Worm (Caenorhabditis elegans) whole organism, L1 larva: ENCODE measurements around the gene agr-1.
A peak's percentile ranks its signal among the peaks of the same experiment; 100 is the strongest.

ENCODE experiments used
- C04F5.9 ChIP-seq: sonication (generic microtip); optimal IDR thresholded peaks from 2 replicates; lab custom pipeline; 2016; ENCODE audit warnings: missing genetic modification characterization, missing compliant biosample characterization
- C16A3.4 ChIP-seq: fragments of 150-350 bp; optimal IDR thresholded peaks from 2 replicates; lab custom pipeline; 2014; ENCODE audit warnings: missing biosample characterization, missing genetic modification characterization
- F16B12.6 ChIP-seq: fragments of 150-350 bp; optimal IDR thresholded peaks from 2 replicates; lab custom pipeline; 2014; ENCODE audit warnings: missing biosample characterization, missing genetic modification characterization
- Y116A8C.19 ChIP-seq: sonication (generic microtip); optimal IDR thresholded peaks from 2 replicates; lab custom pipeline; 2016; ENCODE audit warnings: missing compliant biosample characterization, missing genetic modification characterization, borderline replicate concordance
- blmp-1 ChIP-seq: fragments of 150-350 bp; optimal IDR thresholded peaks from 2 replicates; lab custom pipeline; 2014; ENCODE audit warnings: missing biosample characterization, missing genetic modification characterization
- ceh-8 ChIP-seq: fragments of 200-800 bp; sonication (Bioruptor generic); optimal IDR thresholded peaks from 2 replicates; lab custom pipeline; 2018; ENCODE audit warnings: mild to moderate bottlenecking, missing genetic modification characterization, moderate library complexity, missing compliant biosample characterization
- ceh-82 ChIP-seq, 3 experiments: fragments of 150-350 bp in 1 of 3; sonication (generic microtip) in 2 of 3; optimal IDR thresholded peaks; 2 replicates each; lab custom pipeline; 2014 to 2017; ENCODE audit warnings: missing biosample characterization in 3 of 3, missing genetic modification characterization in 3 of 3
- ceh-88 ChIP-seq: fragments of 200-800 bp; sonication (Bioruptor generic); IDR thresholded peaks from 2 replicates; pipeline ENCODE4 v1.3.6; 2022; ENCODE audit warnings: missing genetic modification characterization, missing compliant biosample characterization
- dsc-1 ChIP-seq: sonication (generic microtip); optimal IDR thresholded peaks from 2 replicates; lab custom pipeline; 2016; ENCODE audit warnings: mild to moderate bottlenecking, missing genetic modification characterization, missing compliant biosample characterization
- efl-3 ChIP-seq: fragments of 200-800 bp; sonication (Bioruptor generic); optimal IDR thresholded peaks from 2 replicates; lab custom pipeline; 2018; ENCODE audit warnings: mild to moderate bottlenecking, missing genetic modification characterization, missing compliant biosample characterization
- elt-2 ChIP-seq: sonication (generic microtip); optimal IDR thresholded peaks from 2 replicates; lab custom pipeline; 2016; ENCODE audit warnings: missing genetic modification characterization, mild to moderate bottlenecking, inconsistent platforms, missing compliant biosample characterization, missing genetic modification reagents
- fkh-10 ChIP-seq: sonication (generic microtip); optimal IDR thresholded peaks from 2 replicates; lab custom pipeline; 2017; ENCODE audit warnings: missing biosample characterization, missing genetic modification reagents, missing genetic modification characterization
- fkh-8 ChIP-seq: sonication (generic microtip); optimal IDR thresholded peaks from 2 replicates; lab custom pipeline; 2016; ENCODE audit warnings: mild to moderate bottlenecking, missing genetic modification characterization, missing compliant biosample characterization
- grh-1 ChIP-seq: fragments of 200-800 bp; sonication (Bioruptor generic); IDR thresholded peaks from 2 replicates; pipeline ENCODE4 v1.3.6; 2022; ENCODE audit warnings: missing genetic modification reagents, missing genetic modification characterization, missing compliant biosample characterization
- hlh-17 ChIP-seq: fragments of 200-800 bp; sonication (Bioruptor generic); optimal IDR thresholded peaks from 2 replicates; lab custom pipeline; 2018; ENCODE audit warnings: missing genetic modification characterization, mild to moderate bottlenecking, missing compliant biosample characterization, moderate library complexity, borderline replicate concordance
- hpl-2 ChIP-seq: fragments of 150-350 bp; optimal IDR thresholded peaks from 2 replicates; lab custom pipeline; 2014; ENCODE audit warnings: missing biosample characterization, missing genetic modification reagents, missing genetic modification characterization
- isw-1 ChIP-seq: fragments of 200-800 bp; sonication (Bioruptor generic); IDR thresholded peaks from 2 replicates; pipeline ENCODE4 v1.3.6; 2022; ENCODE audit warnings: missing genetic modification characterization, missing compliant biosample characterization
- lin-14 ChIP-seq: fragments of 200-800 bp; sonication (Bioruptor generic); optimal IDR thresholded peaks from 2 replicates; lab custom pipeline; 2018; ENCODE audit warnings: mild to moderate bottlenecking, missing genetic modification characterization, moderate library complexity, missing compliant biosample characterization
- lin-15B ChIP-seq: fragments of 150-350 bp; sonication (generic microtip); optimal IDR thresholded peaks from 3 replicates; lab custom pipeline; 2014; ENCODE audit warnings: missing biosample characterization, missing genetic modification characterization
- lin-35 ChIP-seq, 2 experiments: fragments of 150-350 bp; optimal IDR thresholded peaks; 2 replicates each; lab custom pipeline; 2014; ENCODE audit warnings: missing biosample characterization in 2 of 2, missing genetic modification characterization in 2 of 2, missing genetic modification reagents in 2 of 2
- lin-39 ChIP-seq: fragments of 150-350 bp; optimal IDR thresholded peaks from 2 replicates; lab custom pipeline; 2014; ENCODE audit warnings: missing biosample characterization, missing genetic modification reagents, missing genetic modification characterization
- lir-3 ChIP-seq: sonication (generic microtip); optimal IDR thresholded peaks from 2 replicates; lab custom pipeline; 2016; ENCODE audit warnings: mild to moderate bottlenecking, missing genetic modification characterization, moderate library complexity, missing compliant biosample characterization; ENCODE audit not compliant: poor library complexity
- lsy-2 ChIP-seq, 2 experiments: fragments of 150-350 bp; optimal IDR thresholded peaks; 2 replicates each; lab custom pipeline; 2014; ENCODE audit warnings: missing biosample characterization in 2 of 2, missing genetic modification characterization in 2 of 2
- mab-9 ChIP-seq: fragments of 200-800 bp; sonication (Bioruptor generic); IDR thresholded peaks from 2 replicates; pipeline ENCODE4 v1.3.6; 2022; ENCODE audit warnings: missing genetic modification reagents, missing genetic modification characterization, missing compliant biosample characterization
- mdl-1 ChIP-seq, 2 experiments: fragments of 150-350 bp; optimal IDR thresholded peaks; 2 replicates each; lab custom pipeline; 2014 to 2017; ENCODE audit warnings: missing biosample characterization in 2 of 2, missing genetic modification characterization in 2 of 2, inconsistent platforms in 1 of 2
- mep-1 ChIP-seq: fragments of 150-350 bp; optimal IDR thresholded peaks from 2 replicates; lab custom pipeline; 2014; ENCODE audit warnings: missing biosample characterization, missing genetic modification characterization
- nhr-19 ChIP-seq: fragments of 200-800 bp; sonication (Bioruptor generic); conservative IDR thresholded peaks from 2 replicates; pipeline ENCODE4 v1.3.6; 2022; ENCODE audit warnings: missing genetic modification characterization, missing compliant biosample characterization
- nhr-28 ChIP-seq: fragments of 150-350 bp; optimal IDR thresholded peaks from 2 replicates; lab custom pipeline; 2014; ENCODE audit warnings: missing biosample characterization, missing genetic modification characterization
- nhr-71 ChIP-seq: sonication (generic microtip); optimal IDR thresholded peaks from 2 replicates; lab custom pipeline; 2016; ENCODE audit warnings: mild to moderate bottlenecking, missing genetic modification characterization, moderate library complexity, missing compliant biosample characterization
- nhr-76 ChIP-seq: sonication (generic microtip); optimal IDR thresholded peaks from 2 replicates; lab custom pipeline; 2017; ENCODE audit warnings: missing biosample characterization, missing genetic modification characterization
- nhr-90 ChIP-seq: sonication (generic microtip); optimal IDR thresholded peaks from 2 replicates; lab custom pipeline; 2016; ENCODE audit warnings: mild to moderate bottlenecking, missing genetic modification characterization, missing compliant biosample characterization; ENCODE audit not compliant: poor library complexity
- pag-3 ChIP-seq: sonication (generic microtip); optimal IDR thresholded peaks from 2 replicates; lab custom pipeline; 2017; ENCODE audit warnings: missing genetic modification characterization, mild to moderate bottlenecking, missing compliant biosample characterization, antibody characterized with exemption, borderline replicate concordance; ENCODE audit not compliant: insufficient read depth
- pax-3 ChIP-seq: fragments of 200-800 bp; sonication (Bioruptor generic); optimal IDR thresholded peaks from 2 replicates; lab custom pipeline; 2018; ENCODE audit warnings: mild to moderate bottlenecking, missing genetic modification characterization, moderate library complexity, missing compliant biosample characterization
- pqm-1 ChIP-seq: sonication (generic microtip); optimal IDR thresholded peaks from 3 replicates; lab custom pipeline; 2017; ENCODE audit warnings: missing biosample characterization, missing genetic modification characterization
- skn-1 ChIP-seq: fragments of 150-350 bp; optimal IDR thresholded peaks from 2 replicates; lab custom pipeline; 2014; ENCODE audit warnings: missing biosample characterization, missing genetic modification characterization
- snpc-4 ChIP-seq: fragments of 150-350 bp; optimal IDR thresholded peaks from 2 replicates; lab custom pipeline; 2014; ENCODE audit warnings: missing biosample characterization, missing genetic modification characterization
- snu-23 ChIP-seq: sonication (generic microtip); optimal IDR thresholded peaks from 2 replicates; lab custom pipeline; 2016; ENCODE audit warnings: missing genetic modification characterization, missing compliant biosample characterization
- sox-4 ChIP-seq: sonication (generic microtip); optimal IDR thresholded peaks from 2 replicates; lab custom pipeline; 2016; ENCODE audit warnings: missing genetic modification characterization, missing compliant biosample characterization
- sup-37 ChIP-seq: fragments of 200-800 bp; sonication (Bioruptor generic); optimal IDR thresholded peaks from 2 replicates; lab custom pipeline; 2018; ENCODE audit warnings: mild to moderate bottlenecking, missing genetic modification characterization, missing compliant biosample characterization
- tbx-2 ChIP-seq: sonication (generic microtip); optimal IDR thresholded peaks from 2 replicates; lab custom pipeline; 2016; ENCODE audit warnings: missing genetic modification characterization, missing compliant biosample characterization
- unc-30 ChIP-seq: sonication (generic microtip); optimal IDR thresholded peaks from 2 replicates; lab custom pipeline; 2017; ENCODE audit warnings: missing biosample characterization, missing genetic modification characterization
- unc-86 ChIP-seq: sonication (generic microtip); optimal IDR thresholded peaks from 2 replicates; lab custom pipeline; 2016; ENCODE audit warnings: missing genetic modification characterization, missing compliant biosample characterization
- vab-15 ChIP-seq: sonication (generic microtip); optimal IDR thresholded peaks from 2 replicates; lab custom pipeline; 2017; ENCODE audit warnings: missing genotype, mild to moderate bottlenecking, missing genetic modification characterization, missing compliant biosample characterization
- xbp-1 ChIP-seq: sonication (generic microtip); optimal IDR thresholded peaks from 2 replicates; lab custom pipeline; 2016; ENCODE audit warnings: missing genetic modification characterization, missing compliant biosample characterization
- ztf-4 ChIP-seq: fragments of 150-350 bp; optimal IDR thresholded peaks from 2 replicates; lab custom pipeline; 2014; ENCODE audit warnings: missing biosample characterization, missing genetic modification characterization

Gene agr-1

ce11 chrII:6776418-6777034 is 1.6 kb upstream of the agr-1 start, which contains the start of gene ssup-72 (continued):
- TF ChIP-seq tbx-2 (tag; lab: Kevin White, UChicago) = peak; percentile 84
- peak; percentile 54 for TF ChIP-seq C04F5.9 (tag; lab: Kevin White, UChicago)
- peak; percentile 51; the same call in 1 of the 2 replicates for TF ChIP-seq grh-1 (GFP tag; lab: Robert Waterston, UW)
- TF ChIP-seq nhr-90 (tag; lab: Kevin White, UChicago) = peak; percentile 87
- TF ChIP-seq xbp-1 (tag; lab: Kevin White, UChicago) = peak; percentile 78
- peak; percentile 67 for TF ChIP-seq Y116A8C.19 (tag; lab: Kevin White, UChicago)
- TF ChIP-seq blmp-1 = peak; percentile 25
- peak in 1 of 2 experiments; percentile 29 for TF ChIP-seq mdl-1 (tag; optimal IDR thresholded peaks at IDR 0.05; lab: Kevin White, UChicago)
- TF ChIP-seq snpc-4 (tag; lab: Kevin White, UChicago) = peak; percentile 41
- TF ChIP-seq lsy-2 (tag; optimal IDR thresholded peaks at IDR 0.05; lab: Kevin White, UChicago) = peak; percentile 77 to 79
- no peak for TF ChIP-seq fkh-10 (GFP tag; lab: Kevin White, UChicago)
- TF ChIP-seq lin-14 (GFP tag; lab: Kevin White, UChicago) = peak; percentile 84
- TF ChIP-seq lin-15B = peak; percentile 39
- peak; percentile 81 for TF ChIP-seq dsc-1
- peak; percentile 62 for TF ChIP-seq C16A3.4 (tag; lab: Kevin White, UChicago)
- no peak for TF ChIP-seq nhr-76
- TF ChIP-seq nhr-28 (tag; lab: Kevin White, UChicago) = no peak
- TF ChIP-seq snu-23 (GFP tag; lab: Kevin White, UChicago) = peak; percentile 84
- peak; percentile 84 for TF ChIP-seq mep-1 (tag; lab: Kevin White, UChicago)
- peak; percentile 18 to 61 (median 24) for TF ChIP-seq ceh-82 (tag; optimal IDR thresholded peaks at IDR 0.05; lab: Kevin White, UChicago)
- peak; percentile 85 for TF ChIP-seq pax-3 (tag; lab: Kevin White, UChicago)
- TF ChIP-seq ztf-4 (tag; lab: Kevin White, UChicago) = peak; percentile 60
- peak; percentile 77 for TF ChIP-seq unc-86
- TF ChIP-seq hpl-2 (GFP tag; lab: Kevin White, UChicago) = no peak
- peak; percentile 45 for TF ChIP-seq skn-1 (tag; lab: Kevin White, UChicago)
- TF ChIP-seq sox-4 (tag; lab: Kevin White, UChicago) = peak; percentile 83
- no peak for TF ChIP-seq ceh-8
- TF ChIP-seq isw-1 (GFP tag; lab: Robert Waterston, UW) = peak; percentile 50
- peak; percentile 94 for TF ChIP-seq lir-3
- TF ChIP-seq sup-37 (GFP tag; lab: Kevin White, UChicago) = peak; percentile 45
- TF ChIP-seq lin-35 (GFP tag; optimal IDR thresholded peaks at IDR 0.05; lab: Kevin White, UChicago) = peak; percentile 84 to 91

ce11 chrII:6772482-6772881 is 2.5 kb downstream of the agr-1 start:
- TF ChIP-seq lin-39 (tag; lab: Kevin White, UChicago) (no peak), elt-2 (tag; lab: Kevin White, UChicago) (no peak), fkh-10 (GFP tag; lab: Kevin White, UChicago) (peak; percentile 32), pag-3 (tag; lab: Kevin White, UChicago) (no peak), lin-14 (GFP tag; lab: Kevin White, UChicago) (peak; percentile 47), unc-30 (tag; lab: Kevin White, UChicago) (no peak), fkh-8 (tag; lab: Kevin White, UChicago) (no peak)

- no peak for TF ChIP-seq mab-9
- TF ChIP-seq pqm-1 (tag; lab: Kevin White, UChicago) = no peak
- no peak for TF ChIP-seq lin-39 (tag; lab: Kevin White, UChicago)
- TF ChIP-seq ceh-88 (GFP tag; lab: Robert Waterston, UW) = no peak
- TF ChIP-seq hlh-17 = no peak
- TF ChIP-seq efl-3 (GFP tag; lab: Kevin White, UChicago) = no peak
- TF ChIP-seq unc-86 = no peak
- TF ChIP-seq skn-1 (tag; lab: Kevin White, UChicago) = no peak
- no peak for TF ChIP-seq vab-15 (tag; lab: Kevin White, UChicago)
- no peak for TF ChIP-seq blmp-1
- no peak for TF ChIP-seq F16B12.6 (tag; lab: Kevin White, UChicago)
- no peak for TF ChIP-seq nhr-71 (tag; lab: Kevin White, UChicago)
- TF ChIP-seq nhr-19 = no peak
- TF ChIP-seq nhr-28 (tag; lab: Kevin White, UChicago) = no peak
- no peak for TF ChIP-seq isw-1 (GFP tag; lab: Robert Waterston, UW)
Observed at ce11 chrII:6770030-6770429, 4.9 kb downstream of the agr-1 start.
